Worm (Caenorhabditis elegans): ENCODE measurements around the gene mrpl-11.

- TF ChIP-seq snpc-4 (tag; optimal IDR thresholded peaks at IDR 0.05) (no peak), unc-39 (tag; optimal IDR thresholded peaks at IDR 0.05) (no peak), mab-5 (tag; optimal IDR thresholded peaks at IDR 0.05) (no peak), elt-3 (tag; optimal IDR thresholded peaks at IDR 0.05) (no peak), nhr-76 (tag; optimal IDR thresholded peaks at IDR 0.05) (no peak)
These were observed 16.2 kb downstream of the mrpl-11 start for ce11 chrIII:8733667-8734066.
